Worm (Caenorhabditis elegans) whole organism, L4/young adult: ENCODE data around the gene F47G3.4.

Experiments
- W03F9.2 ChIP-seq: fragments of 150-350 bp; optimal IDR thresholded peaks from 2 replicates; lab custom pipeline; 2014; ENCODE audit warnings: missing biosample characterization, missing genetic modification characterization
- dao-5 ChIP-seq: sonication (generic microtip); optimal IDR thresholded peaks from 2 replicates; lab custom pipeline; 2016; ENCODE audit warnings: missing genotype, missing genetic modification characterization, moderate library complexity, missing compliant biosample characterization
- him-1 ChIP-seq: sonication (generic microtip); optimal IDR thresholded peaks from 2 replicates; lab custom pipeline; 2016; ENCODE audit warnings: missing genotype, missing genetic modification reagents, missing genetic modification characterization, missing compliant biosample characterization

DNA sequence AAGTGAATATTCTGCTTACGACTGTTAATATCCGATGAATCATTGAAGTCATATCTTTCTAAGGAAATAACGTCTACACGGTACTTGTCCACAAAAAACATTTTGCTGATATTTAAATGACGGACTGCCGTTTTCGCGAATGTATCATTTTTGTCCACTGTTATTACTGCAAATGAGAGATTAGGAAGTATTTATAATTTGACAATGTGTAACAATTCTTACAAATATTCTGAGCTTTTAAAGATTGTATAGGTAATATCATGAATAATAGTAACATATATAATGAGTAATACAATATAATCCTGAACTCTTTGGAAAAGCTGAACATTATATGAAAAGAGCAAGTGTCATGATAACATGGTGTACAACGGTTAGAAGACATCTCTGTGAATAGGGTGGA lies 38.4 kb downstream of the F47G3.4 start, which contains the start of gene glr-7:
- TF ChIP-seq him-1 (tag; lab: Kevin White, UChicago) (no peak), W03F9.2 (tag; lab: Kevin White, UChicago) (no peak), dao-5 (tag; lab: Kevin White, UChicago) (no peak)
